Worm (Caenorhabditis elegans) whole organism, L4 larva: ENCODE measurements around the gene Y41D4B.4.

Experiments used
- ZK337.2 ChIP-seq: fragments of 200-800 bp; sonication (Bioruptor generic); IDR thresholded peaks from 2 replicates; pipeline ENCODE4 v1.3.6; 2022; ENCODE audit warnings: missing genetic modification reagents, missing genetic modification characterization, missing compliant biosample characterization
- ceh-28 ChIP-seq: fragments of 150-350 bp; optimal IDR thresholded peaks from 2 replicates; lab custom pipeline; 2014; ENCODE audit warnings: missing biosample characterization, missing genetic modification reagents, missing genetic modification characterization
- dmd-6 ChIP-seq: fragments of 200-800 bp; sonication (Bioruptor generic); IDR thresholded peaks from 2 replicates; pipeline ENCODE4 v1.3.6; 2022; ENCODE audit warnings: missing genetic modification reagents, missing genetic modification characterization, missing compliant biosample characterization
- fos-1 ChIP-seq: fragments of 150-350 bp; optimal IDR thresholded peaks from 2 replicates; lab custom pipeline; 2014; ENCODE audit warnings: missing biosample characterization, missing genetic modification characterization
- lsy-2 ChIP-seq, 2 experiments: fragments of 150-350 bp in 1 of 2; sonication (generic microtip) in 1 of 2; optimal IDR thresholded peaks; 2 replicates each; lab custom pipeline; 2014 to 2017; ENCODE audit warnings: missing biosample characterization in 2 of 2, missing genetic modification characterization in 2 of 2
- nhr-102 ChIP-seq: sonication (generic microtip); optimal IDR thresholded peaks from 2 replicates; lab custom pipeline; 2016; ENCODE audit warnings: mild to moderate bottlenecking, missing genetic modification characterization, moderate library complexity, missing compliant biosample characterization

ce11 chrIV:1679227-1679626 is 19.3 kb downstream of the Y41D4B.4 start:
- TF ChIP-seq ZK337.2 (no peak), ceh-28 (tag; lab: Kevin White, UChicago) (no peak), dmd-6 (GFP tag; lab: Robert Waterston, UW) (no peak), nhr-102 (no peak), fos-1 (no peak), lsy-2 (tag; optimal IDR thresholded peaks at IDR 0.05; lab: Kevin White, UChicago) (no peak)
